Worm (Caenorhabditis elegans) whole organism, L1 larva: ENCODE results near the gene grl-10.

ENCODE experiments used
- F16B12.6 ChIP-seq: fragments of 150-350 bp; optimal IDR thresholded peaks from 2 replicates; lab custom pipeline; 2014; ENCODE audit warnings: missing biosample characterization, missing genetic modification characterization
- Y116A8C.19 ChIP-seq: sonication (generic microtip); optimal IDR thresholded peaks from 2 replicates; lab custom pipeline; 2016; ENCODE audit warnings: missing compliant biosample characterization, missing genetic modification characterization, borderline replicate concordance
- aha-1 ChIP-seq: fragments of 150-350 bp; optimal IDR thresholded peaks from 2 replicates; lab custom pipeline; 2014; ENCODE audit warnings: missing biosample characterization, missing genetic modification characterization
- aly-2 ChIP-seq: fragments of 150-350 bp; optimal IDR thresholded peaks from 2 replicates; lab custom pipeline; 2014; ENCODE audit warnings: missing biosample characterization, missing genetic modification characterization
- ceh-82 ChIP-seq, 3 experiments: fragments of 150-350 bp in 1 of 3; sonication (generic microtip) in 2 of 3; optimal IDR thresholded peaks; 2 replicates each; lab custom pipeline; 2014 to 2017; ENCODE audit warnings: missing biosample characterization in 3 of 3, missing genetic modification characterization in 3 of 3
- ceh-88 ChIP-seq: fragments of 200-800 bp; sonication (Bioruptor generic); IDR thresholded peaks from 2 replicates; pipeline ENCODE4 v1.3.6; 2022; ENCODE audit warnings: missing genetic modification characterization, missing compliant biosample characterization
- ces-1 ChIP-seq: fragments of 150-350 bp; optimal IDR thresholded peaks from 2 replicates; lab custom pipeline; 2014; ENCODE audit warnings: missing biosample characterization, missing genetic modification reagents, missing genetic modification characterization
- dpl-1 ChIP-seq, 3 experiments: fragments of 150-350 bp in 2 of 3; sonication (generic microtip) in 1 of 3; optimal IDR thresholded peaks; 2 replicates each; lab custom pipeline; 2014 to 2017; ENCODE audit warnings: missing biosample characterization in 3 of 3, missing genetic modification characterization in 3 of 3, missing genetic modification reagents in 3 of 3
- dsc-1 ChIP-seq: sonication (generic microtip); optimal IDR thresholded peaks from 2 replicates; lab custom pipeline; 2016; ENCODE audit warnings: mild to moderate bottlenecking, missing genetic modification characterization, missing compliant biosample characterization
- efl-1 ChIP-seq, 4 experiments: fragments of 150-350 bp; optimal IDR thresholded peaks in 3 of 4; peaks in 1 of 4; 1 replicate in 1 of 4; 2 replicates in 3 of 4; lab custom pipeline; 2014; ENCODE audit warnings: missing biosample characterization in 2 of 4, missing genetic modification characterization in 2 of 4, missing genetic modification reagents in 2 of 4
- efl-3 ChIP-seq: fragments of 200-800 bp; sonication (Bioruptor generic); optimal IDR thresholded peaks from 2 replicates; lab custom pipeline; 2018; ENCODE audit warnings: mild to moderate bottlenecking, missing genetic modification characterization, missing compliant biosample characterization
- egl-13 ChIP-seq: sonication (generic microtip); optimal IDR thresholded peaks from 2 replicates; lab custom pipeline; 2016; ENCODE audit warnings: missing genotype, missing genetic modification reagents, missing genetic modification characterization, missing compliant biosample characterization
- egl-27 ChIP-seq, 2 experiments: fragments of 150-350 bp in 1 of 2; sonication (generic microtip); optimal IDR thresholded peaks; 3 replicates each; lab custom pipeline; 2017 to 2018; ENCODE audit warnings: missing biosample characterization in 2 of 2, missing genetic modification characterization in 2 of 2, missing genetic modification reagents in 2 of 2
- elt-2 ChIP-seq: sonication (generic microtip); optimal IDR thresholded peaks from 2 replicates; lab custom pipeline; 2016; ENCODE audit warnings: missing genetic modification characterization, mild to moderate bottlenecking, inconsistent platforms, missing compliant biosample characterization, missing genetic modification reagents
- elt-3 ChIP-seq, 6 experiments: fragments of 150-350 bp in 1 of 6; sonication (generic microtip); optimal IDR thresholded peaks; 2 replicates each; lab custom pipeline; 2017 to 2018; ENCODE audit warnings: missing biosample characterization in 6 of 6, missing genetic modification characterization in 6 of 6, inconsistent platforms in 1 of 6
- fkh-10 ChIP-seq: sonication (generic microtip); optimal IDR thresholded peaks from 2 replicates; lab custom pipeline; 2017; ENCODE audit warnings: missing biosample characterization, missing genetic modification reagents, missing genetic modification characterization
- fkh-4 ChIP-seq: sonication (generic microtip); optimal IDR thresholded peaks from 2 replicates; lab custom pipeline; 2016; ENCODE audit warnings: missing compliant biosample characterization, missing genetic modification characterization, borderline replicate concordance
- fos-1 ChIP-seq: fragments of 150-350 bp; optimal IDR thresholded peaks from 2 replicates; lab custom pipeline; 2014; ENCODE audit warnings: missing biosample characterization, missing genetic modification characterization
- grh-1 ChIP-seq: fragments of 200-800 bp; sonication (Bioruptor generic); IDR thresholded peaks from 2 replicates; pipeline ENCODE4 v1.3.6; 2022; ENCODE audit warnings: missing genetic modification reagents, missing genetic modification characterization, missing compliant biosample characterization
- hlh-17 ChIP-seq: fragments of 200-800 bp; sonication (Bioruptor generic); optimal IDR thresholded peaks from 2 replicates; lab custom pipeline; 2018; ENCODE audit warnings: missing genetic modification characterization, mild to moderate bottlenecking, missing compliant biosample characterization, moderate library complexity, borderline replicate concordance
- hpl-2 ChIP-seq: fragments of 150-350 bp; optimal IDR thresholded peaks from 2 replicates; lab custom pipeline; 2014; ENCODE audit warnings: missing biosample characterization, missing genetic modification reagents, missing genetic modification characterization
- irx-1 ChIP-seq: sonication (generic microtip); optimal IDR thresholded peaks from 2 replicates; lab custom pipeline; 2016; ENCODE audit warnings: missing genetic modification characterization, missing compliant biosample characterization
- isw-1 ChIP-seq: fragments of 200-800 bp; sonication (Bioruptor generic); IDR thresholded peaks from 2 replicates; pipeline ENCODE4 v1.3.6; 2022; ENCODE audit warnings: missing genetic modification characterization, missing compliant biosample characterization
- lin-13 ChIP-seq: fragments of 150-350 bp; optimal IDR thresholded peaks from 2 replicates; lab custom pipeline; 2014; ENCODE audit warnings: missing biosample characterization, missing genetic modification reagents, missing genetic modification characterization
- lin-14 ChIP-seq: fragments of 200-800 bp; sonication (Bioruptor generic); optimal IDR thresholded peaks from 2 replicates; lab custom pipeline; 2018; ENCODE audit warnings: mild to moderate bottlenecking, missing genetic modification characterization, moderate library complexity, missing compliant biosample characterization
- lir-3 ChIP-seq: sonication (generic microtip); optimal IDR thresholded peaks from 2 replicates; lab custom pipeline; 2016; ENCODE audit warnings: mild to moderate bottlenecking, missing genetic modification characterization, moderate library complexity, missing compliant biosample characterization; ENCODE audit not compliant: poor library complexity
- lsy-2 ChIP-seq, 2 experiments: fragments of 150-350 bp; optimal IDR thresholded peaks; 2 replicates each; lab custom pipeline; 2014; ENCODE audit warnings: missing biosample characterization in 2 of 2, missing genetic modification characterization in 2 of 2
- mdl-1 ChIP-seq, 2 experiments: fragments of 150-350 bp; optimal IDR thresholded peaks; 2 replicates each; lab custom pipeline; 2014 to 2017; ENCODE audit warnings: missing biosample characterization in 2 of 2, missing genetic modification characterization in 2 of 2, inconsistent platforms in 1 of 2
- mef-2 ChIP-seq: fragments of 150-350 bp; optimal IDR thresholded peaks from 2 replicates; lab custom pipeline; 2014; ENCODE audit warnings: missing biosample characterization, missing genetic modification characterization
- nhr-11 ChIP-seq: fragments of 150-350 bp; optimal IDR thresholded peaks from 2 replicates; lab custom pipeline; 2014; ENCODE audit warnings: missing biosample characterization, missing genetic modification characterization
- nhr-19 ChIP-seq: fragments of 200-800 bp; sonication (Bioruptor generic); conservative IDR thresholded peaks from 2 replicates; pipeline ENCODE4 v1.3.6; 2022; ENCODE audit warnings: missing genetic modification characterization, missing compliant biosample characterization
- nhr-20 ChIP-seq: sonication (generic microtip); optimal IDR thresholded peaks from 2 replicates; lab custom pipeline; 2016; ENCODE audit warnings: mild to moderate bottlenecking, missing genetic modification characterization, missing compliant biosample characterization
- nhr-28 ChIP-seq: fragments of 150-350 bp; optimal IDR thresholded peaks from 2 replicates; lab custom pipeline; 2014; ENCODE audit warnings: missing biosample characterization, missing genetic modification characterization
- nhr-47 ChIP-seq: sonication (generic microtip); optimal IDR thresholded peaks from 2 replicates; lab custom pipeline; 2016; ENCODE audit warnings: mild to moderate bottlenecking, missing genetic modification characterization, moderate library complexity, missing compliant biosample characterization
- nhr-71 ChIP-seq: sonication (generic microtip); optimal IDR thresholded peaks from 2 replicates; lab custom pipeline; 2016; ENCODE audit warnings: mild to moderate bottlenecking, missing genetic modification characterization, moderate library complexity, missing compliant biosample characterization
- nhr-76 ChIP-seq: sonication (generic microtip); optimal IDR thresholded peaks from 2 replicates; lab custom pipeline; 2017; ENCODE audit warnings: missing biosample characterization, missing genetic modification characterization
- nhr-77 ChIP-seq: fragments of 150-350 bp; optimal IDR thresholded peaks from 2 replicates; lab custom pipeline; 2014; ENCODE audit warnings: missing biosample characterization, missing genetic modification characterization
- nhr-90 ChIP-seq: sonication (generic microtip); optimal IDR thresholded peaks from 2 replicates; lab custom pipeline; 2016; ENCODE audit warnings: mild to moderate bottlenecking, missing genetic modification characterization, missing compliant biosample characterization; ENCODE audit not compliant: poor library complexity
- pax-3 ChIP-seq: fragments of 200-800 bp; sonication (Bioruptor generic); optimal IDR thresholded peaks from 2 replicates; lab custom pipeline; 2018; ENCODE audit warnings: mild to moderate bottlenecking, missing genetic modification characterization, moderate library complexity, missing compliant biosample characterization
- rnt-1 ChIP-seq: sonication (generic microtip); optimal IDR thresholded peaks from 2 replicates; lab custom pipeline; 2016; ENCODE audit warnings: mild to moderate bottlenecking, missing genetic modification characterization, moderate library complexity, missing compliant biosample characterization
- sup-37 ChIP-seq: fragments of 200-800 bp; sonication (Bioruptor generic); optimal IDR thresholded peaks from 2 replicates; lab custom pipeline; 2018; ENCODE audit warnings: mild to moderate bottlenecking, missing genetic modification characterization, missing compliant biosample characterization
- tbx-2 ChIP-seq: sonication (generic microtip); optimal IDR thresholded peaks from 2 replicates; lab custom pipeline; 2016; ENCODE audit warnings: missing genetic modification characterization, missing compliant biosample characterization
- unc-130 ChIP-seq: fragments of 150-350 bp; optimal IDR thresholded peaks from 2 replicates; lab custom pipeline; 2017; ENCODE audit warnings: missing biosample characterization, missing genetic modification characterization, inconsistent platforms
- unc-30 ChIP-seq: sonication (generic microtip); optimal IDR thresholded peaks from 2 replicates; lab custom pipeline; 2017; ENCODE audit warnings: missing biosample characterization, missing genetic modification characterization
- unc-62 ChIP-seq: fragments of 150-350 bp; optimal IDR thresholded peaks from 2 replicates; lab custom pipeline; 2014; ENCODE audit warnings: missing biosample characterization, missing genetic modification reagents, missing genetic modification characterization
- unc-86 ChIP-seq: sonication (generic microtip); optimal IDR thresholded peaks from 2 replicates; lab custom pipeline; 2016; ENCODE audit warnings: missing genetic modification characterization, missing compliant biosample characterization
- unc-98 ChIP-seq: fragments of 200-800 bp; sonication (Bioruptor generic); IDR thresholded peaks from 2 replicates; pipeline ENCODE4 v1.3.6; 2022; ENCODE audit warnings: missing genetic modification characterization, missing compliant biosample characterization
- zip-4 ChIP-seq: fragments of 200-800 bp; sonication (Bioruptor generic); optimal IDR thresholded peaks from 2 replicates; lab custom pipeline; 2018; ENCODE audit warnings: mild to moderate bottlenecking, missing genetic modification characterization, moderate library complexity, missing compliant biosample characterization
- ztf-11 ChIP-seq, 2 experiments: sonication (generic microtip); optimal IDR thresholded peaks; 2 replicates each; lab custom pipeline; 2016 to 2017; ENCODE audit warnings: missing genetic modification characterization in 2 of 2, missing biosample characterization in 1 of 2, missing compliant biosample characterization in 1 of 2

grl-10 gene

DNA sequence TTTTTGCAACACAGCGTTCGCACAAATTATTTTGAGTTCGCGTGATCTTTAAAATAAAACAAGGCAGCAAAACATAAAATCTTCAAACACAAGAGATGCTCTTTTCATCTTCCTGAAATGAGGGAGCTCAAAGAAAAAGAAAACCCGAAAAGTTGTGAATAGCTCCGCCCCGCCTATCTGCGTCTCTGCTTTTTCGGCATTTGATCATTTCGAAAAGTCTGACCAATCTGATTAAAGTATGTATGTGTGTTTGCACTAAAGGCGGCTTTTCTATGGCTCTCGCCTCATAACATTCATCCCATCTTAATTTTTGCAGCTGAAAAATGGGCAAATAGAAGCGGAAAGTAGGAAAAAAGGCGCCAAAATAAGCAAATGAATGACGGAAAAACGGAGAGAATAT lies 45.2 kb downstream of the grl-10 start (continued):
- TF ChIP-seq lsy-2 (tag; optimal IDR thresholded peaks at IDR 0.05; lab: Kevin White, UChicago), result no peak
- TF ChIP-seq ztf-11 (tag; optimal IDR thresholded peaks at IDR 0.05; lab: Kevin White, UChicago), result no peak
- TF ChIP-seq nhr-47 (tag; lab: Kevin White, UChicago), result no peak
- TF ChIP-seq rnt-1 (tag; lab: Kevin White, UChicago), result no peak
- no peak for TF ChIP-seq mdl-1 (tag; optimal IDR thresholded peaks at IDR 0.05; lab: Kevin White, UChicago)
- no peak for TF ChIP-seq unc-30 (tag; lab: Kevin White, UChicago)
- TF ChIP-seq nhr-77 (tag; lab: Kevin White, UChicago), result no peak
- TF ChIP-seq nhr-11 (tag; lab: Kevin White, UChicago), result no peak
- no peak for TF ChIP-seq unc-62 (GFP tag; lab: Kevin White, UChicago)
- TF ChIP-seq unc-130 (tag; lab: Kevin White, UChicago), result no peak
- TF ChIP-seq Y116A8C.19, result no peak
- no peak for TF ChIP-seq tbx-2 (tag; lab: Kevin White, UChicago)
- TF ChIP-seq ces-1 (GFP tag; lab: Kevin White, UChicago), result no peak
- no peak for TF ChIP-seq lir-3 (tag; lab: Kevin White, UChicago)
- TF ChIP-seq nhr-71 (tag; lab: Kevin White, UChicago), result peak; percentile 3
- TF ChIP-seq hlh-17 (GFP tag; lab: Kevin White, UChicago), result no peak
- no peak for TF ChIP-seq isw-1 (GFP tag; lab: Robert Waterston, UW)

DNA sequence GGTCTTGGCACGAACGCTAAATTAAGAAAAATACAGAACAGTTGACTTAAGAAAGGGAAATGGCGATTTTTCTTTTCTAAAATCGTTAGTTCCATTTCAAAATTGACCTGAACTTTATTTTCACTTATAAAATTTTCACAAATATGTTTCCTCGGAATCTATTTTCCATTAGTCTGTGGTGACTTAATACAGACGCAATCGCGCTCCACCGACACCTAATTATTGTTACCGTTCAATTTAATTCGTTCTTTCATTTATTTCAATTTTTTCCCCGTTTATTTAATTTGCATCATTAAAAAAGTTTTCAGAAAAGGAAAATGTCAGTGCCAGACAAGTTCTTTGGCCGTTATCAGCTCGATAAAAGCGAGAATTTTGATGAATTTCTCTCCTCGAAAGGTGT lies 45.9 kb downstream of the grl-10 start, which contains the start of gene lbp-4:
lbp-4 (plus strand) TSS at position 309 of the 400 bp plus-strand sequence.
- TF ChIP-seq unc-130 (tag; lab: Kevin White, UChicago) (peak; percentile 63), ceh-88 (GFP tag; lab: Robert Waterston, UW) (no peak), fos-1 (tag; lab: Kevin White, UChicago) (no peak), lin-13 (GFP tag; lab: Kevin White, UChicago) (peak; percentile 20), fkh-4 (tag; lab: Kevin White, UChicago) (no peak), unc-62 (GFP tag; lab: Kevin White, UChicago) (no peak), mef-2 (no peak), unc-86 (no peak), ces-1 (GFP tag; lab: Kevin White, UChicago) (no peak), elt-2 (tag; lab: Kevin White, UChicago) (no peak), efl-1 (optimal IDR thresholded peaks at IDR 0.05; lab: Kevin White, UChicago) (peak; percentile 51 to 53), efl-1 (GFP tag; optimal IDR thresholded peaks at IDR 0.05 in 1 of 2; lab: Kevin White, UChicago) (peak in 1 of 2 experiments; percentile 42), F16B12.6 (tag; lab: Kevin White, UChicago) (peak; percentile 3), nhr-28 (no peak), hpl-2 (GFP tag; lab: Kevin White, UChicago) (no peak), fkh-10 (GFP tag; lab: Kevin White, UChicago) (no peak), efl-3 (GFP tag; lab: Kevin White, UChicago) (no peak), irx-1 (tag; lab: Kevin White, UChicago) (no peak), aha-1 (no peak), pax-3 (no peak), lsy-2 (tag; optimal IDR thresholded peaks at IDR 0.05; lab: Kevin White, UChicago) (peak; percentile 1 to 81), grh-1 (no peak), nhr-76 (no peak), unc-98 (GFP tag; lab: Robert Waterston, UW) (no peak), sup-37 (GFP tag; lab: Kevin White, UChicago) (no peak), nhr-90 (tag; lab: Kevin White, UChicago) (no peak), nhr-20 (tag; lab: Kevin White, UChicago) (peak; percentile 54), lin-14 (GFP tag; lab: Kevin White, UChicago) (peak; percentile 83), elt-3 (tag; optimal IDR thresholded peaks at IDR 0.05; lab: Kevin White, UChicago) (peak in 1 of 6 experiments; percentile 17), dsc-1 (peak; percentile 16), lir-3 (tag; lab: Kevin White, UChicago) (peak; percentile 40), egl-13 (no peak), ceh-82 (tag; optimal IDR thresholded peaks at IDR 0.05; lab: Kevin White, UChicago) (peak in 1 of 3 experiments; percentile 30), nhr-19 (no peak), egl-27 (tag; optimal IDR thresholded peaks at IDR 0.05; lab: Kevin White, UChicago) (no peak), nhr-11 (tag; lab: Kevin White, UChicago) (no peak), aly-2 (tag; lab: Kevin White, UChicago) (no peak), zip-4 (no peak), dpl-1 (GFP tag; optimal IDR thresholded peaks at IDR 0.05; lab: Kevin White, UChicago) (peak in 2 of 3 experiments; percentile 19 to 50)
